Fruit fly (Drosophila melanogaster): ENCODE data around the gene Ubi-p63E.

DNA sequence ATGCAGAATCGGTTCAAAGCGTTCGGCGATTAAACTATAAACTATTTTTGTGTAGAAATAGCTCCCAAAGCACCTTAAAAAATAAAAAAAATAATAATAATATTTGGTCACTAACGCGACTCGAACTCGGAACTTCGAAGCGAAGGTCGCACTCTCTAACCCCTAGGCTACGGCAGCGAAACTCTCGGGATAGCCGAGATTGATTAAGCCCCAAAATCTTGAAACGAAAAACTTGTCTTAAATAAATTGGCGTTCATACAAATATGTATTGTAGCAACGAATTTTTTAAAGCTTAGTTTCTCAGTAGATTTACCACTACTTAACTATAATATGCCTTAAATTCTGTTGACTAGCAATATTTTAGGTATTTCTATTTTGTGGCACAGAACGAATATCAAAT is 8.6 kb downstream of the Ubi-p63E start:
- TF ChIP-seq EcR (GFP tag; optimal IDR thresholded peaks at IDR 0.05) (no peak), CG8478 (optimal IDR thresholded peaks at IDR 0.05) (no peak)
